Fruit fly (Drosophila melanogaster) Kc167 (cell line): ENCODE measurements around the gene I-2.

Source experiments
- Sin3A ChIP-seq: fragments of >200 bp; optimal IDR thresholded peaks from 2 replicates; lab custom pipeline; 2018; ENCODE audit warnings: missing external identifiers
- h ChIP-seq: fragments of >200 bp; optimal IDR thresholded peaks from 3 replicates; lab custom pipeline; 2018; ENCODE audit warnings: missing external identifiers
- insv ChIP-seq: fragments of >200 bp; optimal IDR thresholded peaks from 3 replicates; lab custom pipeline; 2018; ENCODE audit warnings: missing external identifiers
- ttk ChIP-seq: sonication (Bioruptor generic); optimal IDR thresholded peaks from 2 replicates; lab custom pipeline; 2017; ENCODE audit warnings: missing external identifiers

- TF ChIP-seq Sin3A (lab: Kevin White, UChicago) (no peak), insv (lab: Kevin White, UChicago) (no peak), h (lab: Kevin White, UChicago) (no peak), ttk (lab: Kevin White, UChicago) (no peak)
Measured at dm6 chr3L:9847420-9847977, 10.9 kb upstream of the I-2 start.
